Worm (Caenorhabditis elegans): ENCODE measurements around the gene srt-4.
"Not testable (repeated sequence)": the region's sequence is repeated elsewhere in the genome, so short reads cannot be mapped to it uniquely, and the experiment has no call there.

The srt-4 gene

ce11 chrV:2585727-2586126 is 8.0 kb downstream of the srt-4 start, which contains the start of gene C29G2.6:
TSS of gene C29G2.6 (minus strand) at chrV:2585908.
- TF ChIP-seq spr-3 (GFP tag; optimal IDR thresholded peaks at IDR 0.05) (no peak), F26F4.8 (GFP tag; conservative IDR thresholded peaks at IDR 0.05) (no peak), dve-1 (tag; optimal IDR thresholded peaks at IDR 0.05; ENCODE audit: insufficient read depth) (peak; percentile 33), pqm-1 (tag; optimal IDR thresholded peaks at IDR 0.05) (peak; percentile 3), dmd-6 (GFP tag; IDR thresholded peaks at IDR 0.05) (peak; percentile 43), T26A8.4 (GFP tag; IDR thresholded peaks at IDR 0.05) (no peak), daf-16 (GFP tag; optimal IDR thresholded peaks at IDR 0.05) (no peak), daf-16 (tag; optimal IDR thresholded peaks at IDR 0.05) (peak; percentile 42)

ce11 chrV:2589834-2590233 is 12.1 kb downstream of the srt-4 start:
- TF ChIP-seq lin-15B (tag; optimal IDR thresholded peaks at IDR 0.05): no peak
- peak; percentile 39 for TF ChIP-seq aha-1 (tag)

- TF ChIP-seq aha-1 (tag) (peak; percentile 52), nhr-28 (tag; optimal IDR thresholded peaks at IDR 0.05) (peak; percentile 45), ctbp-1 (GFP tag; IDR thresholded peaks at IDR 0.05) (no peak), hlh-11 (tag; optimal IDR thresholded peaks at IDR 0.05) (peak; percentile 10), dmd-6 (GFP tag; IDR thresholded peaks at IDR 0.05) (peak; percentile 65)
Measured at ce11 chrV:2592173-2592676, 14.5 kb downstream of the srt-4 start, which contains the start of gene irg-3. TSS of gene irg-3 (plus strand) at chrV:2592591.

- TF ChIP-seq aly-2 (tag; optimal IDR thresholded peaks at IDR 0.05) (no peak), unc-62 (GFP tag; optimal IDR thresholded peaks at IDR 0.05 in 1 of 2) (peak in 1 of 2 experiments; percentile 2), unc-62 (tag; optimal IDR thresholded peaks at IDR 0.05) (no peak), lin-29 (GFP tag; IDR thresholded peaks at IDR 0.05) (no peak), ces-1 (GFP tag; optimal IDR thresholded peaks at IDR 0.05) (no peak), spr-1 (tag; optimal IDR thresholded peaks at IDR 0.05) (no peak), snpc-1.2 (GFP tag; IDR thresholded peaks at IDR 0.05) (0 out of 2 replicates have a peak, but pooled peaks have one; percentile 20), mdt-29 (GFP tag; IDR thresholded peaks at IDR 0.05) (no peak), zfp-3 (GFP tag; conservative IDR thresholded peaks at IDR 0.05) (no peak), jun-1 (tag; optimal IDR thresholded peaks at IDR 0.05) (no peak), F44E2.7 (GFP tag; IDR thresholded peaks at IDR 0.05) (0 out of 2 replicates have a peak, but pooled peaks have one; percentile 47), daf-16 (GFP tag; optimal IDR thresholded peaks at IDR 0.05) (no peak), daf-16 (tag; optimal IDR thresholded peaks at IDR 0.05) (no peak), tra-1 (GFP tag; IDR thresholded peaks at IDR 0.05) (no peak), lin-39 (tag; optimal IDR thresholded peaks at IDR 0.05) (no peak)
Measured at ce11 chrV:2595720-2596119, 18.0 kb downstream of the srt-4 start.

ce11 chrV:2598830-2599229 is 21.1 kb downstream of the srt-4 start, which contains the start of gene F53E10.5:
TSS of gene F53E10.5 (minus strand) at chrV:2598930.
- TF ChIP-seq lin-1 (GFP tag; IDR thresholded peaks at IDR 0.05); spr-1 (tag; optimal IDR thresholded peaks at IDR 0.05); T20F7.1 (GFP tag; optimal IDR thresholded peaks at IDR 0.05): not testable (repeated sequence)

ce11 chrV:2600543-2600942 is 22.8 kb downstream of the srt-4 start:
- TF ChIP-seq nhr-11 (tag; optimal IDR thresholded peaks at IDR 0.05) (peak; percentile 56), hmg-1.1 (GFP tag; IDR thresholded peaks at IDR 0.05) (peak; percentile 96), Y48G9A.11 (GFP tag; IDR thresholded peaks at IDR 0.05) (peak; percentile 79), mep-1 (tag; optimal IDR thresholded peaks at IDR 0.05) (peak; percentile 73), ceh-82 (tag; optimal IDR thresholded peaks at IDR 0.05) (no peak), snpc-1.2 (GFP tag; IDR thresholded peaks at IDR 0.05) (peak; percentile 63), dve-1 (tag; optimal IDR thresholded peaks at IDR 0.05; ENCODE audit: insufficient read depth) (peak; percentile 81), lin-1 (GFP tag; IDR thresholded peaks at IDR 0.05) (no peak), nhr-28 (tag; optimal IDR thresholded peaks at IDR 0.05) (peak; percentile 56), lir-3 (tag; optimal IDR thresholded peaks at IDR 0.05) (no peak), daf-16 (GFP tag; optimal IDR thresholded peaks at IDR 0.05) (no peak), daf-16 (tag; optimal IDR thresholded peaks at IDR 0.05) (peak; percentile 42), ctbp-1 (GFP tag; IDR thresholded peaks at IDR 0.05) (peak; percentile 85), lin-39 (tag; optimal IDR thresholded peaks at IDR 0.05) (no peak), nhr-76 (tag; optimal IDR thresholded peaks at IDR 0.05) (no peak), ama-1 (optimal IDR thresholded peaks at IDR 0.05) (no peak), T20F7.1 (GFP tag; optimal IDR thresholded peaks at IDR 0.05) (no peak), mes-2 (tag; optimal IDR thresholded peaks at IDR 0.05; ENCODE audit: poor library complexity, severe bottlenecking) (peak; percentile 91), nhr-77 (tag; optimal IDR thresholded peaks at IDR 0.05) (peak; percentile 44), daf-12 (tag; optimal IDR thresholded peaks at IDR 0.05) (no peak), nhr-42 (GFP tag; IDR thresholded peaks at IDR 0.05) (peak; percentile 92), fkh-10 (GFP tag; optimal IDR thresholded peaks at IDR 0.05) (peak; percentile 39), F37D6.2 (tag; optimal IDR thresholded peaks at IDR 0.05) (peak; percentile 82)
